Fruit fly (Drosophila melanogaster) whole organism, embryonic: ENCODE data around the gene smo.
A peak's percentile ranks its signal among the peaks of the same experiment; 100 is the strongest.

Source experiments
- Antp ChIP-seq: fragments of 200-800 bp; sonication (Bioruptor generic); optimal IDR thresholded peaks from 3 replicates; lab custom pipeline; 2016; ENCODE audit warnings: missing biosample characterization, missing genetic modification characterization
- Atf3 ChIP-seq: fragments of 200-800 bp; sonication (Bioruptor generic); optimal IDR thresholded peaks from 3 replicates; lab custom pipeline; 2016; ENCODE audit warnings: missing biosample characterization, missing genetic modification characterization
- CG10267 ChIP-seq: fragments of 200-800 bp; sonication (Bioruptor generic); optimal IDR thresholded peaks from 2 replicates; lab custom pipeline; 2018; ENCODE audit warnings: missing biosample characterization, mild to moderate bottlenecking, missing genetic modification characterization, moderate library complexity
- CG11247 ChIP-seq: fragments of 200-800 bp; sonication (Bioruptor generic); IDR thresholded peaks from 2 replicates; pipeline ENCODE4 v1.3.6; 2022; ENCODE audit warnings: missing biosample characterization, missing genetic modification characterization
- CG12299 ChIP-seq: fragments of 200-800 bp; sonication (Bioruptor generic); optimal IDR thresholded peaks from 2 replicates; lab custom pipeline; 2018; ENCODE audit warnings: missing biosample characterization, mild to moderate bottlenecking, missing genetic modification characterization
- CG12769 ChIP-seq: fragments of 200-800 bp; sonication (Bioruptor generic); optimal IDR thresholded peaks from 2 replicates; lab custom pipeline; 2019; ENCODE audit warnings: missing biosample characterization, mild to moderate bottlenecking, missing genetic modification characterization, moderate library complexity
- CG14014 ChIP-seq: fragments of 200-800 bp; sonication (Bioruptor generic); IDR thresholded peaks from 2 replicates; pipeline ENCODE4 v1.3.6; 2022; ENCODE audit warnings: missing biosample characterization, missing genetic modification characterization
- CG17568 ChIP-seq: fragments of 200-800 bp; sonication (Bioruptor generic); optimal IDR thresholded peaks from 2 replicates; lab custom pipeline; 2018; ENCODE audit warnings: missing biosample characterization, mild to moderate bottlenecking, missing genetic modification characterization, moderate library complexity
- CG17912 ChIP-seq: fragments of 200-800 bp; sonication (Bioruptor generic); optimal IDR thresholded peaks from 2 replicates; lab custom pipeline; 2018; ENCODE audit warnings: missing biosample characterization, mild to moderate bottlenecking, missing genetic modification characterization
- CG30020 ChIP-seq: fragments of 200-800 bp; optimal IDR thresholded peaks from 2 replicates; lab custom pipeline; 2019; ENCODE audit warnings: missing biosample characterization, mild to moderate bottlenecking, missing genetic modification characterization, moderate library complexity
- CG3163 ChIP-seq: fragments of 200-800 bp; sonication (Bioruptor generic); optimal IDR thresholded peaks from 3 replicates; lab custom pipeline; 2016; ENCODE audit warnings: missing biosample characterization, missing genetic modification characterization
- CG34422 ChIP-seq: fragments of 200-800 bp; sonication (Bioruptor generic); IDR thresholded peaks from 3 replicates; pipeline ENCODE4 v1.3.6; 2022; ENCODE audit warnings: missing biosample characterization, missing genetic modification characterization
- CG3838 ChIP-seq: fragments of 200-800 bp; sonication (Bioruptor generic); optimal IDR thresholded peaks from 3 replicates; lab custom pipeline; 2016; ENCODE audit warnings: missing biosample characterization, missing genetic modification characterization
- CG4360 ChIP-seq: fragments of 200-800 bp; sonication (Bioruptor generic); IDR thresholded peaks from 2 replicates; pipeline ENCODE4 v1.3.6; 2022; ENCODE audit warnings: missing biosample characterization, missing genetic modification characterization
- CG4617 ChIP-seq: fragments of 200-800 bp; sonication (Bioruptor generic); optimal IDR thresholded peaks from 3 replicates; lab custom pipeline; 2016; ENCODE audit warnings: missing biosample characterization, missing genetic modification characterization, borderline replicate concordance
- CG5953 ChIP-seq: fragments of 200-800 bp; sonication (Bioruptor generic); IDR thresholded peaks from 2 replicates; pipeline ENCODE4 v1.3.6; 2022; ENCODE audit warnings: missing biosample characterization, missing genetic modification characterization
- CG6272 ChIP-seq: fragments of 200-800 bp; sonication (Bioruptor generic); IDR thresholded peaks from 2 replicates; pipeline ENCODE4 v1.3.6; 2022; ENCODE audit warnings: missing biosample characterization, missing genetic modification characterization
- CG7745 ChIP-seq: fragments of 200-800 bp; sonication (Bioruptor generic); optimal IDR thresholded peaks from 2 replicates; lab custom pipeline; 2018; ENCODE audit warnings: missing biosample characterization, mild to moderate bottlenecking, missing genetic modification characterization, moderate library complexity
- CG7928 ChIP-seq: fragments of 200-800 bp; sonication (Bioruptor generic); optimal IDR thresholded peaks from 2 replicates; lab custom pipeline; 2017; ENCODE audit warnings: missing biosample characterization, mild to moderate bottlenecking, missing genetic modification characterization
- CG8388 ChIP-seq: fragments of 200-800 bp; sonication (Bioruptor generic); optimal IDR thresholded peaks from 2 replicates; lab custom pipeline; 2019; ENCODE audit warnings: missing biosample characterization, mild to moderate bottlenecking, missing genetic modification characterization, moderate library complexity
- CG9727 ChIP-seq: fragments of 200-800 bp; sonication (Bioruptor generic); optimal IDR thresholded peaks from 3 replicates; lab custom pipeline; 2017; ENCODE audit warnings: missing biosample characterization, mild to moderate bottlenecking, missing genetic modification characterization
- CG9797 ChIP-seq: fragments of 200-800 bp; sonication (Bioruptor generic); optimal IDR thresholded peaks from 3 replicates; lab custom pipeline; 2018; ENCODE audit warnings: missing biosample characterization, mild to moderate bottlenecking, missing genetic modification characterization
- CTCF ChIP-seq: fragments of 200-800 bp; sonication (Bioruptor generic); optimal IDR thresholded peaks from 2 replicates; lab custom pipeline; 2017; ENCODE audit warnings: missing biosample characterization, mild to moderate bottlenecking, missing genetic modification characterization, moderate library complexity
- Fer2 ChIP-seq: fragments of 200-800 bp; sonication (Bioruptor generic); optimal IDR thresholded peaks from 2 replicates; lab custom pipeline; 2018; ENCODE audit warnings: missing biosample characterization, mild to moderate bottlenecking, missing genetic modification characterization, moderate library complexity
- HLH4C ChIP-seq: fragments of 200-800 bp; sonication (Bioruptor generic); IDR thresholded peaks from 3 replicates; pipeline ENCODE4 v1.3.6; 2022; ENCODE audit warnings: missing biosample characterization, missing genetic modification characterization; ENCODE audit not compliant: partially characterized antibody
- HLH54F ChIP-seq: fragments of 200-800 bp; sonication (Bioruptor generic); optimal IDR thresholded peaks from 3 replicates; lab custom pipeline; 2016; ENCODE audit warnings: missing biosample characterization, missing genetic modification characterization
- NK7.1 ChIP-seq: fragments of 200-800 bp; sonication (Bioruptor generic); optimal IDR thresholded peaks from 3 replicates; lab custom pipeline; 2016; ENCODE audit warnings: missing biosample characterization, missing genetic modification characterization
- Nf-YA ChIP-seq: fragments of 200-800 bp; sonication (Bioruptor generic); IDR thresholded peaks from 2 replicates; pipeline ENCODE4 v1.3.6; 2022; ENCODE audit warnings: missing biosample characterization, missing genetic modification characterization
- Oli ChIP-seq: fragments of 200-800 bp; sonication (Bioruptor generic); optimal IDR thresholded peaks from 2 replicates; lab custom pipeline; 2018; ENCODE audit warnings: missing biosample characterization, mild to moderate bottlenecking, missing genetic modification characterization, moderate library complexity
- Tbp ChIP-seq: fragments of >200 bp; optimal IDR thresholded peaks from 2 replicates; lab custom pipeline; 2018; ENCODE audit warnings: missing biosample characterization, missing genetic modification characterization
- Usf ChIP-seq: fragments of 200-800 bp; sonication (Bioruptor generic); optimal IDR thresholded peaks from 2 replicates; lab custom pipeline; 2017; ENCODE audit warnings: missing genotype, missing biosample characterization, missing genetic modification characterization
- ap ChIP-seq: fragments of 200-800 bp; sonication (Bioruptor generic); IDR thresholded peaks from 2 replicates; pipeline ENCODE4 v1.3.6; 2022; ENCODE audit warnings: missing biosample characterization, missing genetic modification characterization
- chif ChIP-seq, 2 experiments: fragments of 200-800 bp; sonication (Bioruptor generic); optimal IDR thresholded peaks; 3 replicates each; lab custom pipeline; 2016; ENCODE audit warnings: missing biosample characterization in 2 of 2, missing genetic modification characterization in 2 of 2
- dati ChIP-seq: fragments of 200-800 bp; sonication (Bioruptor generic); IDR thresholded peaks from 2 replicates; pipeline ENCODE4 v1.3.6; 2022; ENCODE audit warnings: missing biosample characterization, missing genetic modification characterization
- ftz-f1 ChIP-seq: fragments of 200-800 bp; sonication (Bioruptor generic); optimal IDR thresholded peaks from 2 replicates; lab custom pipeline; 2016; ENCODE audit warnings: missing biosample characterization, missing genetic modification characterization
- gcm ChIP-seq: fragments of 200-800 bp; sonication (Bioruptor generic); optimal IDR thresholded peaks from 2 replicates; lab custom pipeline; 2019; ENCODE audit warnings: missing biosample characterization, mild to moderate bottlenecking, missing genetic modification characterization, moderate library complexity
- gro ChIP-seq: fragments of 200-800 bp; sonication (Bioruptor generic); optimal IDR thresholded peaks from 2 replicates; lab custom pipeline; 2016; ENCODE audit warnings: missing biosample characterization, missing genetic modification characterization
- hkb ChIP-seq, 2 experiments: fragments of 200-800 bp in 1 of 2; fragments of >200 bp in 1 of 2; sonication (Bioruptor generic) in 1 of 2; IDR thresholded peaks in 1 of 2; optimal IDR thresholded peaks in 1 of 2; 2 replicates each; pipeline versions ENCODE4 v1.3.6 to Lab custom; 2017 to 2022; ENCODE audit warnings: missing biosample characterization in 1 of 2, missing genetic modification characterization in 1 of 2
- jing ChIP-seq: fragments of 200-800 bp; sonication (Bioruptor generic); optimal IDR thresholded peaks from 2 replicates; lab custom pipeline; 2018; ENCODE audit warnings: missing biosample characterization, mild to moderate bottlenecking, missing genetic modification characterization
- lab ChIP-seq: fragments of 200-800 bp; sonication (Bioruptor generic); optimal IDR thresholded peaks from 3 replicates; lab custom pipeline; 2017; ENCODE audit warnings: missing biosample characterization, missing genetic modification characterization, mild to moderate bottlenecking, moderate library complexity, missing genetic modification reagents
- lov ChIP-seq, 2 experiments: fragments of 200-800 bp in 1 of 2; fragments of >200 bp in 1 of 2; sonication (Bioruptor generic) in 1 of 2; IDR thresholded peaks in 1 of 2; optimal IDR thresholded peaks in 1 of 2; 2 replicates in 1 of 2; 3 replicates in 1 of 2; pipeline versions ENCODE4 v1.3.6 to Lab custom; 2017 to 2022; ENCODE audit warnings: missing biosample characterization in 1 of 2, missing genetic modification characterization in 1 of 2
- nmo ChIP-seq: fragments of 200-800 bp; sonication (Bioruptor generic); optimal IDR thresholded peaks from 2 replicates; lab custom pipeline; 2018; ENCODE audit warnings: missing biosample characterization, mild to moderate bottlenecking, missing genetic modification characterization, moderate library complexity
- nom ChIP-seq: fragments of 200-800 bp; sonication (Bioruptor generic); optimal IDR thresholded peaks from 2 replicates; lab custom pipeline; 2017; ENCODE audit warnings: missing biosample characterization, missing genetic modification characterization, mild to moderate bottlenecking, moderate library complexity, missing genetic modification reagents
- salm ChIP-seq: fragments of 200-800 bp; sonication (Bioruptor generic); optimal IDR thresholded peaks from 2 replicates; lab custom pipeline; 2018; ENCODE audit warnings: missing biosample characterization, mild to moderate bottlenecking, missing genetic modification characterization
- sens-2 ChIP-seq: fragments of 200-800 bp; sonication (Bioruptor generic); IDR thresholded peaks from 2 replicates; pipeline ENCODE4 v1.3.6; 2022; ENCODE audit warnings: missing biosample characterization, missing genetic modification characterization
- slou ChIP-seq: fragments of 200-800 bp; sonication (Bioruptor generic); optimal IDR thresholded peaks from 3 replicates; lab custom pipeline; 2016; ENCODE audit warnings: missing biosample characterization, missing genetic modification characterization
- sug ChIP-seq: fragments of 200-800 bp; optimal IDR thresholded peaks from 2 replicates; lab custom pipeline; 2019; ENCODE audit warnings: missing biosample characterization, mild to moderate bottlenecking, missing genetic modification characterization, moderate library complexity
- tap ChIP-seq: fragments of 200-800 bp; optimal IDR thresholded peaks from 3 replicates; lab custom pipeline; 2019; ENCODE audit warnings: missing biosample characterization, mild to moderate bottlenecking, missing genetic modification characterization, moderate library complexity
- tin ChIP-seq: fragments of 200-800 bp; sonication (Bioruptor generic); optimal IDR thresholded peaks from 3 replicates; lab custom pipeline; 2016; ENCODE audit warnings: missing biosample characterization, missing genetic modification characterization
- twi ChIP-seq: fragments of 200-800 bp; optimal IDR thresholded peaks from 2 replicates; lab custom pipeline; 2019; ENCODE audit warnings: missing biosample characterization, mild to moderate bottlenecking, missing genetic modification characterization, moderate library complexity

The smo gene

dm6 chr2L:285596-286023 lies 8.2 kb downstream of the smo start (continued):
- TF ChIP-seq NK7.1 (no peak), CG30020 (peak; percentile 55), Usf (GFP tag; lab: Kevin White, UChicago) (no peak), CG12769 (peak; percentile 69), tap (tag; lab: Kevin White, UChicago) (peak; percentile 54), slou (GFP tag; lab: Kevin White, UChicago) (no peak), CG3838 (GFP tag; lab: Kevin White, UChicago) (no peak), CG3163 (no peak), Tbp (GFP tag; lab: Kevin White, UChicago) (no peak), CG8388 (GFP tag; lab: Kevin White, UChicago) (peak; percentile 31), CG7745 (tag; lab: Kevin White, UChicago) (no peak), CG17912 (peak; percentile 53), HLH54F (GFP tag; lab: Kevin White, UChicago) (peak; percentile 2), twi (tag; lab: Kevin White, UChicago) (no peak), ap (GFP tag; lab: Robert Waterston, UW) (no peak), CG4360 (no peak), ftz-f1 (peak; percentile 64), HLH4C (no peak), nom (GFP tag; lab: Kevin White, UChicago) (peak; percentile 28), Atf3 (GFP tag; lab: Kevin White, UChicago) (no peak), CG9727 (GFP tag; lab: Kevin White, UChicago) (peak; percentile 53), CG5953 (0 out of 2 replicates have a peak, but pooled peaks have one; percentile 29), sug (tag; lab: Kevin White, UChicago) (peak; percentile 63), CG12299 (tag; lab: Kevin White, UChicago) (peak; percentile 28), sens-2 (GFP tag; lab: Robert Waterston, UW) (0 out of 2 replicates have a peak, but pooled peaks have one; percentile 33), tin (GFP tag; lab: Kevin White, UChicago) (peak; percentile 47), CTCF (GFP tag; lab: Kevin White, UChicago) (peak; percentile 25), hkb (optimal IDR thresholded peaks at IDR 0.05; lab: Kevin White, UChicago) (no peak), hkb (GFP tag; IDR thresholded peaks at IDR 0.05; lab: Robert Waterston, UW) (peak; percentile 42; the same call in 1 of the 2 replicates), CG34422 (GFP tag; lab: Robert Waterston, UW) (peak; percentile 58; the same call in 1 of the 3 replicates), CG17568 (peak; percentile 16), CG11247 (GFP tag; lab: Robert Waterston, UW) (no peak), salm (no peak), gcm (GFP tag; lab: Kevin White, UChicago) (peak; percentile 56), CG9797 (GFP tag; lab: Kevin White, UChicago) (peak; percentile 93), Nf-YA (no peak), CG7928 (GFP tag; lab: Kevin White, UChicago) (no peak), lab (no peak), CG6272 (no peak), CG4617 (GFP tag; lab: Kevin White, UChicago) (peak; percentile 21), gro (GFP tag; lab: Kevin White, UChicago) (peak; percentile 59), lov (optimal IDR thresholded peaks at IDR 0.05; lab: Kevin White, UChicago) (no peak), lov (GFP tag; IDR thresholded peaks at IDR 0.05; lab: Robert Waterston, UW) (0 out of 3 replicates have a peak, but pooled peaks have one; percentile 47), chif (GFP tag; optimal IDR thresholded peaks at IDR 0.05; lab: Kevin White, UChicago) (peak; percentile 21 to 25), Oli (tag; lab: Kevin White, UChicago) (peak; percentile 52), CG10267 (tag; lab: Kevin White, UChicago) (peak; percentile 59), CG14014 (GFP tag; lab: Robert Waterston, UW) (peak; percentile 21; the same call in 1 of the 2 replicates), dati (GFP tag; lab: Robert Waterston, UW) (no peak), nmo (GFP tag; lab: Kevin White, UChicago) (peak; percentile 46), Fer2 (tag; lab: Kevin White, UChicago) (no peak), jing (GFP tag; lab: Kevin White, UChicago) (no peak), Antp (peak; percentile 45)
